Fruit fly (Drosophila melanogaster) whole organism, adult: ENCODE results near the gene CG13603.

Experiments used
- CG1620 ChIP-seq: fragments of 200-800 bp; sonication (Bioruptor generic); optimal IDR thresholded peaks from 2 replicates; lab custom pipeline; 2016; ENCODE audit warnings: missing biosample characterization, missing genetic modification characterization
- CG5204 ChIP-seq: fragments of 200-800 bp; sonication (Bioruptor generic); optimal IDR thresholded peaks from 2 replicates; lab custom pipeline; 2016; ENCODE audit warnings: missing biosample characterization, missing genetic modification characterization
- CG7045 ChIP-seq: fragments of 200-800 bp; sonication (Bioruptor generic); optimal IDR thresholded peaks from 2 replicates; lab custom pipeline; 2017; ENCODE audit warnings: missing biosample characterization, mild to moderate bottlenecking, missing genetic modification characterization
- Mnt ChIP-seq: fragments of 200-800 bp; sonication (Bioruptor generic); optimal IDR thresholded peaks from 2 replicates; lab custom pipeline; 2016; ENCODE audit warnings: missing biosample characterization, mild to moderate bottlenecking, missing genetic modification characterization
- cic ChIP-seq: fragments of 200-800 bp; sonication (Bioruptor generic); optimal IDR thresholded peaks from 2 replicates; lab custom pipeline; 2017; ENCODE audit warnings: missing biosample characterization, mild to moderate bottlenecking, missing genetic modification characterization, moderate library complexity
- kay ChIP-seq: fragments of 200-800 bp; sonication (Bioruptor generic); peaks from one replicate; lab custom pipeline; 2016; ENCODE audit warnings: missing biosample characterization, missing genetic modification characterization, borderline replicate concordance
- ovo ChIP-seq: fragments of 200-800 bp; sonication (Bioruptor generic); optimal IDR thresholded peaks from 2 replicates; lab custom pipeline; 2016; ENCODE audit warnings: missing biosample characterization, missing genetic modification characterization
- pad ChIP-seq: fragments of 200-800 bp; sonication (Bioruptor generic); optimal IDR thresholded peaks from 3 replicates; lab custom pipeline; 2017; ENCODE audit warnings: missing biosample characterization, missing genetic modification characterization, mild to moderate bottlenecking, moderate library complexity, missing genetic modification reagents
- toe ChIP-seq: fragments of 200-800 bp; sonication (Bioruptor generic); optimal IDR thresholded peaks from 2 replicates; lab custom pipeline; 2016; ENCODE audit warnings: missing biosample characterization, missing genetic modification characterization

DNA sequence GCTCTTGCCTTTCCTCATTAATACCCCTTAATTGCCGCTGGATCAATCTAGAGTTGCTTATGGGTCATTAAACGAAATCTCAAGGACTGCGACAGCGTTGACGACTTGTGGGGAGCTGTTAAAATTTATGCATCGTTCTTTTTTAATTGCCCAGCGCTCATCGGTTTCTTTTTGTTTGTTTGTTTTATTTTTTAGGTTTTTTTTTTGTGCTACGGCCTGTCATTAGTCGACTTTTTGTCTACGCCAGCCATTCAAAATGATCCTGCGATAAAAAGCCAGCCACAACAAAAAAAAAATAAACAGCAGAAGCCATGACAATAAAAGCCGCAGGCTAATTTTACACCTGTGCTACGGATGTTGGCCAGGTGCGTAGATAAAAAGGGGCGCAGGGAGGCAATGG lies 17.6 kb upstream of the CG13603 start:
- TF ChIP-seq kay (GFP tag; lab: Kevin White, UChicago) = no peak
- no peak for TF ChIP-seq CG5204 (GFP tag; lab: Kevin White, UChicago)
- no peak for TF ChIP-seq cic (GFP tag; lab: Kevin White, UChicago)
- TF ChIP-seq ovo (GFP tag; lab: Kevin White, UChicago) = no peak
- TF ChIP-seq Mnt (GFP tag; lab: Kevin White, UChicago) = no peak
- no peak for TF ChIP-seq pad (GFP tag; lab: Kevin White, UChicago)
- no peak for TF ChIP-seq toe (GFP tag; lab: Kevin White, UChicago)
- no peak for TF ChIP-seq CG1620 (GFP tag; lab: Kevin White, UChicago)
- TF ChIP-seq CG7045 = no peak
